Fruit fly (Drosophila melanogaster) whole organism, embryonic: ENCODE results near the gene CG5334.

Source experiments
- CG10147 ChIP-seq: fragments of 200-800 bp; sonication (Bioruptor generic); optimal IDR thresholded peaks from 2 replicates; lab custom pipeline; 2019; ENCODE audit warnings: missing biosample characterization, mild to moderate bottlenecking, missing genetic modification characterization, moderate library complexity
- CG13123 ChIP-seq: fragments of 200-800 bp; sonication (Bioruptor generic); optimal IDR thresholded peaks from 2 replicates; lab custom pipeline; 2016; ENCODE audit warnings: missing biosample characterization, missing genetic modification characterization
- CG17186 ChIP-seq: fragments of 200-800 bp; sonication (Bioruptor generic); optimal IDR thresholded peaks from 3 replicates; lab custom pipeline; 2017; ENCODE audit warnings: missing biosample characterization, missing genetic modification reagents, missing genetic modification characterization
- CG17385 ChIP-seq: fragments of 200-800 bp; sonication (Bioruptor generic); optimal IDR thresholded peaks from 3 replicates; lab custom pipeline; 2018; ENCODE audit warnings: missing biosample characterization, mild to moderate bottlenecking, missing genetic modification characterization
- CG4360 ChIP-seq: fragments of 200-800 bp; sonication (Bioruptor generic); IDR thresholded peaks from 2 replicates; pipeline ENCODE4 v1.3.6; 2022; ENCODE audit warnings: missing biosample characterization, missing genetic modification characterization
- CG4730 ChIP-seq: fragments of 200-800 bp; sonication (Bioruptor generic); IDR thresholded peaks from 2 replicates; pipeline ENCODE4 v1.3.6; 2022; ENCODE audit warnings: missing biosample characterization, missing genetic modification characterization
- CG8359 ChIP-seq: fragments of 200-800 bp; sonication (Bioruptor generic); optimal IDR thresholded peaks from 2 replicates; lab custom pipeline; 2017; ENCODE audit warnings: missing biosample characterization, mild to moderate bottlenecking, missing genetic modification characterization, borderline replicate concordance
- Doc3 ChIP-seq: fragments of 200-800 bp; sonication (Bioruptor generic); IDR thresholded peaks from 3 replicates; pipeline ENCODE4 v1.3.6; 2022; ENCODE audit warnings: missing biosample characterization, missing genetic modification characterization; ENCODE audit not compliant: partially characterized antibody
- Opbp ChIP-seq: fragments of 200-800 bp; sonication (Bioruptor generic); IDR thresholded peaks from 3 replicates; pipeline ENCODE4 v1.3.6; 2022; ENCODE audit warnings: missing biosample characterization, missing genetic modification characterization; ENCODE audit not compliant: partially characterized antibody
- crol ChIP-seq: fragments of 200-800 bp; sonication (Bioruptor generic); IDR thresholded peaks from 2 replicates; pipeline ENCODE4 v1.3.6; 2022; ENCODE audit warnings: missing biosample characterization, missing genetic modification characterization
- luna ChIP-seq: fragments of 200-800 bp; sonication (Bioruptor generic); optimal IDR thresholded peaks from 2 replicates; lab custom pipeline; 2016; ENCODE audit warnings: missing biosample characterization, missing genetic modification characterization
- pzg ChIP-seq: fragments of 200-800 bp; sonication (Bioruptor generic); optimal IDR thresholded peaks from 3 replicates; lab custom pipeline; 2018; ENCODE audit warnings: missing biosample characterization, mild to moderate bottlenecking, missing genetic modification characterization, moderate library complexity
- sima ChIP-seq: fragments of 200-800 bp; sonication (Bioruptor generic); optimal IDR thresholded peaks from 2 replicates; lab custom pipeline; 2016; ENCODE audit warnings: missing biosample characterization, missing genetic modification characterization
- unc-4 ChIP-seq: fragments of 200-800 bp; sonication (Bioruptor generic); IDR thresholded peaks from 2 replicates; pipeline ENCODE4 v1.3.6; 2022; ENCODE audit warnings: missing biosample characterization, missing genetic modification characterization; ENCODE audit not compliant: partially characterized antibody

Gene CG5334

dm6 chrX:14825470-14825787, 50.3 kb downstream of the CG5334 start:
- TF ChIP-seq unc-4 (GFP tag; lab: Robert Waterston, UW) (no peak), Opbp (GFP tag; lab: Robert Waterston, UW) (0 out of 3 replicates have a peak, but pooled peaks have one; percentile 22), luna (GFP tag; lab: Kevin White, UChicago) (no peak), CG8359 (GFP tag; lab: Kevin White, UChicago) (no peak), CG4730 (GFP tag; lab: Robert Waterston, UW) (no peak), crol (GFP tag; lab: Robert Waterston, UW) (0 out of 2 replicates have a peak, but pooled peaks have one; percentile 72), pzg (GFP tag; lab: Kevin White, UChicago) (no peak), CG13123 (no peak), CG10147 (GFP tag; lab: Kevin White, UChicago) (no peak), CG4360 (GFP tag; lab: Robert Waterston, UW) (peak; percentile 96), CG17186 (GFP tag; lab: Kevin White, UChicago) (no peak), sima (no peak), CG17385 (GFP tag; lab: Kevin White, UChicago) (peak; percentile 62), Doc3 (GFP tag; lab: Robert Waterston, UW) (no peak)
